Worm (Caenorhabditis elegans) whole organism, late embryonic: ENCODE data around the gene C04E12.5.
"Not testable (repeated sequence)": the region's sequence is repeated elsewhere in the genome, so short reads cannot be mapped to it uniquely, and the experiment has no call there.

Experiments
- C38D4.7 ChIP-seq: fragments of 200-800 bp; sonication (Bioruptor generic); optimal IDR thresholded peaks from 2 replicates; lab custom pipeline; 2018; ENCODE audit warnings: mild to moderate bottlenecking, missing genetic modification characterization, moderate library complexity, missing compliant biosample characterization
- K02D7.2 ChIP-seq: sonication (generic microtip); optimal IDR thresholded peaks from 2 replicates; lab custom pipeline; 2017; ENCODE audit warnings: mild to moderate bottlenecking, missing genetic modification characterization, missing compliant biosample characterization
- Y22D7AL.16 ChIP-seq: sonication (generic microtip); optimal IDR thresholded peaks from 2 replicates; lab custom pipeline; 2016; ENCODE audit warnings: missing genetic modification characterization, missing compliant biosample characterization
- ahr-1 ChIP-seq: sonication (generic microtip); optimal IDR thresholded peaks from 2 replicates; lab custom pipeline; 2016; ENCODE audit warnings: missing genetic modification characterization, missing compliant biosample characterization
- ama-1 ChIP-seq: fragments of 150-350 bp; optimal IDR thresholded peaks from 2 replicates; lab custom pipeline; 2014
- ceh-18 ChIP-seq: sonication (generic microtip); optimal IDR thresholded peaks from 2 replicates; lab custom pipeline; 2016; ENCODE audit warnings: missing genetic modification characterization, missing compliant biosample characterization
- ceh-2 ChIP-seq: sonication (generic microtip); optimal IDR thresholded peaks from 2 replicates; lab custom pipeline; 2016; ENCODE audit warnings: missing genotype, missing genetic modification characterization, missing compliant biosample characterization
- ceh-22 ChIP-seq: sonication (generic microtip); optimal IDR thresholded peaks from 2 replicates; lab custom pipeline; 2017; ENCODE audit warnings: missing biosample characterization, missing genetic modification characterization
- ceh-24 ChIP-seq: sonication (generic microtip); optimal IDR thresholded peaks from 2 replicates; lab custom pipeline; 2016; ENCODE audit warnings: mild to moderate bottlenecking, missing genetic modification characterization, missing compliant biosample characterization
- ceh-30 ChIP-seq: fragments of 150-350 bp; optimal IDR thresholded peaks from 2 replicates; lab custom pipeline; 2014; ENCODE audit warnings: missing biosample characterization, missing genetic modification characterization
- ceh-48 ChIP-seq: sonication (generic microtip); optimal IDR thresholded peaks from 2 replicates; lab custom pipeline; 2016; ENCODE audit warnings: missing genetic modification characterization, inconsistent platforms, missing compliant biosample characterization
- elt-2 ChIP-seq: sonication (generic microtip); optimal IDR thresholded peaks from 2 replicates; lab custom pipeline; 2016; ENCODE audit warnings: missing genetic modification reagents, missing genetic modification characterization, missing compliant biosample characterization
- ets-4 ChIP-seq: sonication (generic microtip); optimal IDR thresholded peaks from 2 replicates; lab custom pipeline; 2016; ENCODE audit warnings: missing genetic modification characterization, missing compliant biosample characterization
- eyg-1 ChIP-seq: sonication (generic microtip); optimal IDR thresholded peaks from 2 replicates; lab custom pipeline; 2016; ENCODE audit warnings: missing genotype, missing genetic modification characterization, missing compliant biosample characterization
- fax-1 ChIP-seq: sonication (generic microtip); optimal IDR thresholded peaks from 2 replicates; lab custom pipeline; 2016; ENCODE audit warnings: missing genotype, missing genetic modification characterization, missing compliant biosample characterization
- fkh-6 ChIP-seq: sonication (generic microtip); optimal IDR thresholded peaks from 2 replicates; lab custom pipeline; 2016; ENCODE audit warnings: missing genetic modification characterization, missing compliant biosample characterization
- gmeb-2 ChIP-seq: sonication (generic microtip); optimal IDR thresholded peaks from 2 replicates; lab custom pipeline; 2016; ENCODE audit warnings: missing genetic modification characterization, inconsistent platforms, missing compliant biosample characterization
- hlh-30 ChIP-seq: sonication (generic microtip); optimal IDR thresholded peaks from 2 replicates; lab custom pipeline; 2017; ENCODE audit warnings: antibody characterized with exemption, missing genetic modification characterization, missing compliant biosample characterization; ENCODE audit not compliant: insufficient read depth
- hlh-6 ChIP-seq: sonication (generic microtip); optimal IDR thresholded peaks from 2 replicates; lab custom pipeline; 2016; ENCODE audit warnings: missing genotype, missing genetic modification characterization, missing compliant biosample characterization
- hlh-8 ChIP-seq: sonication (generic microtip); optimal IDR thresholded peaks from 2 replicates; lab custom pipeline; 2016; ENCODE audit warnings: missing genotype, missing genetic modification characterization, missing compliant biosample characterization
- lin-11 ChIP-seq: fragments of 200-800 bp; sonication (Bioruptor generic); optimal IDR thresholded peaks from 2 replicates; lab custom pipeline; 2018; ENCODE audit warnings: mild to moderate bottlenecking, missing genetic modification characterization, missing compliant biosample characterization
- madf-2 ChIP-seq: sonication (generic microtip); optimal IDR thresholded peaks from 2 replicates; lab custom pipeline; 2017; ENCODE audit warnings: missing genetic modification characterization, missing compliant biosample characterization
- nhr-11 ChIP-seq: fragments of 150-350 bp; optimal IDR thresholded peaks from 2 replicates; lab custom pipeline; 2014; ENCODE audit warnings: missing biosample characterization, missing genetic modification characterization
- npax-4 ChIP-seq: sonication (generic microtip); optimal IDR thresholded peaks from 2 replicates; lab custom pipeline; 2016; ENCODE audit warnings: missing genetic modification characterization, missing compliant biosample characterization
- odd-2 ChIP-seq: sonication (generic microtip); optimal IDR thresholded peaks from 2 replicates; lab custom pipeline; 2017; ENCODE audit warnings: antibody characterized with exemption, mild to moderate bottlenecking, missing genetic modification characterization, missing compliant biosample characterization
- pag-3 ChIP-seq: sonication (generic microtip); optimal IDR thresholded peaks from 2 replicates; lab custom pipeline; 2016; ENCODE audit warnings: missing compliant biosample characterization, missing genetic modification characterization, borderline replicate concordance
- pat-9 ChIP-seq: fragments of 200-800 bp; sonication (Bioruptor generic); optimal IDR thresholded peaks from 2 replicates; lab custom pipeline; 2018; ENCODE audit warnings: mild to moderate bottlenecking, missing genetic modification characterization, moderate library complexity, missing compliant biosample characterization
- pax-1 ChIP-seq: fragments of 150-350 bp; optimal IDR thresholded peaks from 2 replicates; lab custom pipeline; 2014; ENCODE audit warnings: missing biosample characterization, missing genetic modification characterization
- pha-2 ChIP-seq: sonication (generic microtip); optimal IDR thresholded peaks from 2 replicates; lab custom pipeline; 2017; ENCODE audit warnings: mild to moderate bottlenecking, missing genetic modification characterization, missing compliant biosample characterization
- pha-4 ChIP-seq: fragments of 150-350 bp; optimal IDR thresholded peaks from 2 replicates; lab custom pipeline; 2018; ENCODE audit warnings: missing biosample characterization, missing genetic modification reagents, missing genetic modification characterization
- pqm-1 ChIP-seq: sonication (generic microtip); optimal IDR thresholded peaks from 2 replicates; lab custom pipeline; 2016; ENCODE audit warnings: missing genetic modification characterization, missing compliant biosample characterization
- pros-1 ChIP-seq: fragments of 150-350 bp; optimal IDR thresholded peaks from 2 replicates; lab custom pipeline; 2014; ENCODE audit warnings: missing biosample characterization, missing genetic modification reagents, missing genetic modification characterization
- rnt-1 ChIP-seq: sonication (generic microtip); optimal IDR thresholded peaks from 2 replicates; lab custom pipeline; 2016; ENCODE audit warnings: missing genetic modification characterization, missing compliant biosample characterization
- sox-2 ChIP-seq: fragments of 200-800 bp; sonication (Bioruptor generic); IDR thresholded peaks from 2 replicates; pipeline ENCODE4 v1.3.6; 2022; ENCODE audit warnings: missing genetic modification reagents, missing genetic modification characterization, missing compliant biosample characterization
- sox-4 ChIP-seq: sonication (generic microtip); optimal IDR thresholded peaks from 2 replicates; lab custom pipeline; 2017; ENCODE audit warnings: mild to moderate bottlenecking, missing genetic modification characterization, inconsistent platforms, missing compliant biosample characterization
- unc-3 ChIP-seq, 2 experiments: fragments of 200-800 bp in 1 of 2; sonication (Bioruptor generic) in 1 of 2; sonication (generic microtip) in 1 of 2; conservative IDR thresholded peaks in 1 of 2; optimal IDR thresholded peaks in 1 of 2; 2 replicates each; pipeline versions ENCODE4 v1.3.6 to Lab custom; 2016 to 2022; ENCODE audit warnings: missing compliant biosample characterization in 2 of 2, missing genetic modification characterization in 2 of 2, missing genetic modification reagents in 1 of 2
- unc-55 ChIP-seq: sonication (generic microtip); optimal IDR thresholded peaks from 2 replicates; lab custom pipeline; 2017; ENCODE audit warnings: missing biosample characterization, missing genetic modification reagents, missing genetic modification characterization
- ztf-16 ChIP-seq: sonication (generic microtip); optimal IDR thresholded peaks from 2 replicates; lab custom pipeline; 2017; ENCODE audit warnings: missing genetic modification characterization, missing compliant biosample characterization

The C04E12.5 gene

ce11 chrV:3396765-3397164 lies 38.4 kb downstream of the C04E12.5 start, which contains the start of gene T20D4.12:
Gene T20D4.12 (plus strand): TSS chrV:3397065.
- TF ChIP-seq sox-4 (tag; lab: Kevin White, UChicago); gmeb-2 (tag; lab: Kevin White, UChicago); C38D4.7 (GFP tag; lab: Kevin White, UChicago): not testable (repeated sequence)

- TF ChIP-seq K02D7.2 (no peak), ceh-22 (tag; lab: Kevin White, UChicago) (no peak), hlh-30 (tag; lab: Kevin White, UChicago) (no peak), pha-2 (tag; lab: Kevin White, UChicago) (no peak), ceh-48 (no peak), pat-9 (no peak)
Measured at ce11 chrV:3398314-3398713, 39.9 kb downstream of the C04E12.5 start, which contains the start of gene T20D4.11. Gene T20D4.11 (plus strand): TSS chrV:3398690.

ce11 chrV:3399952-3400351 lies 41.6 kb downstream of the C04E12.5 start, which contains the start of gene T20D4.10:
Gene T20D4.10 (plus strand): TSS chrV:3400252.
- TF ChIP-seq pha-4, hlh-30, ceh-2 (tag; lab: Kevin White, UChicago): not testable (repeated sequence)

- TF ChIP-seq pax-1 (tag; lab: Kevin White, UChicago) (no peak), pat-9 (no peak), hlh-6 (tag; lab: Kevin White, UChicago) (no peak), ceh-30 (tag; lab: Kevin White, UChicago) (no peak), odd-2 (tag; lab: Kevin White, UChicago) (no peak), hlh-8 (no peak), nhr-11 (no peak), elt-2 (tag; lab: Kevin White, UChicago) (no peak), Y22D7AL.16 (tag; lab: Kevin White, UChicago) (no peak), pros-1 (no peak), pqm-1 (tag; lab: Kevin White, UChicago) (no peak), ceh-2 (tag; lab: Kevin White, UChicago) (no peak), pag-3 (tag; lab: Kevin White, UChicago) (no peak), ceh-22 (tag; lab: Kevin White, UChicago) (no peak), sox-4 (tag; lab: Kevin White, UChicago) (no peak), rnt-1 (no peak), ceh-48 (no peak)
Measured at ce11 chrV:3408602-3409001, 50.2 kb downstream of the C04E12.5 start, which contains the start of gene T20D4.7. Gene T20D4.7 (plus strand): TSS chrV:3408902.

- TF ChIP-seq ztf-16 (tag; lab: Kevin White, UChicago) (no peak), ahr-1 (tag; lab: Kevin White, UChicago) (no peak), sox-4 (tag; lab: Kevin White, UChicago) (no peak), eyg-1 (no peak), ceh-18 (tag; lab: Kevin White, UChicago) (no peak), fkh-6 (tag; lab: Kevin White, UChicago) (no peak), unc-55 (no peak), pax-1 (tag; lab: Kevin White, UChicago) (no peak), ama-1 (lab: Kevin White, UChicago) (no peak), npax-4 (no peak), unc-3 (GFP tag; conservative IDR thresholded peaks at IDR 0.05; lab: Robert Waterston, UW) (no peak), unc-3 (tag; optimal IDR thresholded peaks at IDR 0.05; lab: Kevin White, UChicago) (no peak), ceh-24 (tag; lab: Kevin White, UChicago) (no peak), ets-4 (tag; lab: Kevin White, UChicago) (no peak), pha-4 (tag; lab: Kevin White, UChicago) (no peak), fax-1 (tag; lab: Kevin White, UChicago) (no peak), sox-2 (GFP tag; lab: Robert Waterston, UW) (no peak), pros-1 (no peak), nhr-11 (no peak), madf-2 (tag; lab: Kevin White, UChicago) (no peak), lin-11 (no peak)
Measured at ce11 chrV:3409498-3409897, 51.1 kb downstream of the C04E12.5 start.
